Worm (Caenorhabditis elegans) whole organism, L2 larva: ENCODE measurements around the gene cutl-15.

Experiments
- C34F6.9 ChIP-seq: fragments of 150-350 bp; optimal IDR thresholded peaks from 2 replicates; lab custom pipeline; 2014; ENCODE audit warnings: missing biosample characterization, missing genetic modification characterization
- ztf-4 ChIP-seq: fragments of 150-350 bp; optimal IDR thresholded peaks from 2 replicates; lab custom pipeline; 2014; ENCODE audit warnings: missing biosample characterization, missing genetic modification characterization

ce11 chrII:8923187-8923586 lies 24.3 kb downstream of the cutl-15 start:
- TF ChIP-seq C34F6.9 (tag; lab: Kevin White, UChicago) (no peak), ztf-4 (tag; lab: Kevin White, UChicago) (no peak)
